Worm (Caenorhabditis elegans): ENCODE measurements around the gene R01H2.7.

DNA sequence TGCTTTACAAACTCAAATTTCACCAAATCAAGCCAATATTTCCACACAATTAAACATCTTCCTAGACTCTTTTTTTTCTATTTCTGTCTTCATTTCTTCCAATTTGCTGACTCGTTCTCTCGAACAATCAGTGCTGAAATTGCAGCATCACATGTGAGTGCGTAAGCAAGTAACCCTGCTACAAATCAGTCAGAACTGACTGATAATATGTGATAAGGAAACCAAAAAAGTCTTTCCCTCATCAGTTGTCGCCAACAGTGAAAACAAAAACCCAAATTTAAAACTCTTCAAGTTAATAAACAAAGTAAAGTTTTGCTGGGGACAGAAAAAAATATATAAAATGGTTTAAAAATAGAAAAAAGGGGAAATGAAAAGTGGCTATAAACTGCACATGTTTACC, 54.1 kb downstream of the R01H2.7 start:
- TF ChIP-seq lsy-2 (tag; optimal IDR thresholded peaks at IDR 0.05) (no peak), ceh-83 (GFP tag; optimal IDR thresholded peaks at IDR 0.05) (no peak), nhr-237 (tag; optimal IDR thresholded peaks at IDR 0.05) (no peak), snpc-4 (tag; optimal IDR thresholded peaks at IDR 0.05) (no peak), lin-13 (tag; optimal IDR thresholded peaks at IDR 0.05) (no peak)

Data from whole organism, mixed stage, embryonic.